Worm (Caenorhabditis elegans) whole organism, L3 larva: Measurements from ENCODE around the gene srb-6.

Experiments used
- R02D3.7 ChIP-seq: fragments of 150-350 bp; optimal IDR thresholded peaks from 2 replicates; lab custom pipeline; 2014; ENCODE audit warnings: missing biosample characterization, missing genetic modification characterization
- ZK546.5 ChIP-seq: sonication (generic microtip); optimal IDR thresholded peaks from 2 replicates; lab custom pipeline; 2017; ENCODE audit warnings: missing biosample characterization, missing genetic modification characterization
- aly-2 ChIP-seq: fragments of 150-350 bp; optimal IDR thresholded peaks from 2 replicates; lab custom pipeline; 2014; ENCODE audit warnings: missing biosample characterization, missing genetic modification characterization
- ama-1 ChIP-seq: fragments of 150-350 bp; optimal IDR thresholded peaks from 2 replicates; lab custom pipeline; 2018
- ceh-16 ChIP-seq: sonication (generic microtip); optimal IDR thresholded peaks from 2 replicates; lab custom pipeline; 2017; ENCODE audit warnings: missing biosample characterization, missing genetic modification characterization
- ceh-9 ChIP-seq: sonication (generic microtip); optimal IDR thresholded peaks from 2 replicates; lab custom pipeline; 2018; ENCODE audit warnings: missing biosample characterization, missing genetic modification characterization
- daf-12 ChIP-seq: fragments of 150-350 bp; optimal IDR thresholded peaks from 2 replicates; lab custom pipeline; 2014; ENCODE audit warnings: missing biosample characterization, missing genetic modification reagents, missing genetic modification characterization
- egl-27 ChIP-seq: sonication (generic microtip); optimal IDR thresholded peaks from 4 replicates; lab custom pipeline; 2017; ENCODE audit warnings: missing biosample characterization, missing genetic modification reagents, missing genetic modification characterization
- egl-5 ChIP-seq: fragments of 150-350 bp; optimal IDR thresholded peaks from 2 replicates; lab custom pipeline; 2017; ENCODE audit warnings: missing biosample characterization, missing genetic modification reagents, missing genetic modification characterization, inconsistent platforms
- elt-1 ChIP-seq: fragments of 150-350 bp; optimal IDR thresholded peaks from 2 replicates; lab custom pipeline; 2014; ENCODE audit warnings: missing biosample characterization, missing genetic modification characterization
- elt-2 ChIP-seq: sonication (generic microtip); optimal IDR thresholded peaks from 2 replicates; lab custom pipeline; 2016; ENCODE audit warnings: missing genetic modification reagents, mild to moderate bottlenecking, missing genetic modification characterization, missing compliant biosample characterization
- elt-3 ChIP-seq, 3 experiments: fragments of 150-350 bp in 1 of 3; sonication (generic microtip) in 2 of 3; optimal IDR thresholded peaks; 2 replicates in 2 of 3; 4 replicates in 1 of 3; lab custom pipeline; 2014 to 2017; ENCODE audit warnings: missing biosample characterization in 3 of 3, missing genetic modification characterization in 3 of 3
- eor-1 ChIP-seq, 2 experiments: fragments of 150-350 bp; optimal IDR thresholded peaks; 2 replicates each; lab custom pipeline; 2014 to 2018; ENCODE audit warnings: missing biosample characterization in 2 of 2, missing genetic modification characterization in 2 of 2
- fkh-10 ChIP-seq: sonication (generic microtip); optimal IDR thresholded peaks from 2 replicates; lab custom pipeline; 2017; ENCODE audit warnings: missing biosample characterization, missing genetic modification reagents, missing genetic modification characterization
- fkh-2 ChIP-seq: fragments of 150-350 bp; optimal IDR thresholded peaks from 2 replicates; lab custom pipeline; 2014; ENCODE audit warnings: missing biosample characterization, missing genetic modification reagents, missing genetic modification characterization
- hmg-11 ChIP-seq: sonication (generic microtip); optimal IDR thresholded peaks from 2 replicates; lab custom pipeline; 2016; ENCODE audit warnings: missing genetic modification characterization, missing compliant biosample characterization
- jun-1 ChIP-seq: fragments of 150-350 bp; optimal IDR thresholded peaks from 2 replicates; lab custom pipeline; 2014; ENCODE audit warnings: missing biosample characterization, missing genetic modification reagents, missing genetic modification characterization
- lin-15B ChIP-seq: fragments of 150-350 bp; optimal IDR thresholded peaks from 2 replicates; lab custom pipeline; 2014; ENCODE audit warnings: missing biosample characterization, missing genetic modification characterization
- lsy-12 ChIP-seq: sonication (generic microtip); optimal IDR thresholded peaks from 2 replicates; lab custom pipeline; 2016; ENCODE audit warnings: mild to moderate bottlenecking, missing genetic modification characterization, missing compliant biosample characterization
- nfya-1 ChIP-seq: sonication (generic microtip); optimal IDR thresholded peaks from 2 replicates; lab custom pipeline; 2017; ENCODE audit warnings: missing genetic modification characterization, mild to moderate bottlenecking, missing compliant biosample characterization, antibody characterized with exemption, moderate library complexity; ENCODE audit not compliant: insufficient read depth
- nhr-12 ChIP-seq: fragments of 150-350 bp; optimal IDR thresholded peaks from 2 replicates; lab custom pipeline; 2014; ENCODE audit warnings: missing biosample characterization, missing genetic modification characterization
- nhr-23 ChIP-seq: fragments of 150-350 bp; optimal IDR thresholded peaks from 2 replicates; lab custom pipeline; 2014; ENCODE audit warnings: missing biosample characterization, missing genetic modification reagents, missing genetic modification characterization
- nhr-25 ChIP-seq: sonication (generic microtip); optimal IDR thresholded peaks from 2 replicates; lab custom pipeline; 2017; ENCODE audit warnings: missing biosample characterization, missing genetic modification characterization
- nhr-28 ChIP-seq: fragments of 150-350 bp; optimal IDR thresholded peaks from 2 replicates; lab custom pipeline; 2014; ENCODE audit warnings: missing biosample characterization, missing genetic modification characterization
- nhr-43 ChIP-seq: sonication (generic microtip); optimal IDR thresholded peaks from 2 replicates; lab custom pipeline; 2016; ENCODE audit warnings: mild to moderate bottlenecking, missing genetic modification characterization, missing compliant biosample characterization; ENCODE audit not compliant: poor library complexity, severe bottlenecking
- nhr-67 ChIP-seq: fragments of 150-350 bp; optimal IDR thresholded peaks from 2 replicates; lab custom pipeline; 2014; ENCODE audit warnings: missing biosample characterization, missing genetic modification characterization
- nhr-77 ChIP-seq: fragments of 150-350 bp; optimal IDR thresholded peaks from 2 replicates; lab custom pipeline; 2014; ENCODE audit warnings: missing biosample characterization, missing genetic modification characterization
- pha-4 ChIP-seq: fragments of 150-350 bp; optimal IDR thresholded peaks from 2 replicates; lab custom pipeline; 2014; ENCODE audit warnings: missing biosample characterization, missing genetic modification reagents, missing genetic modification characterization
- pqm-1 ChIP-seq: fragments of 150-350 bp; optimal IDR thresholded peaks from 2 replicates; lab custom pipeline; 2017; ENCODE audit warnings: missing biosample characterization, missing genetic modification characterization, inconsistent platforms
- sea-2 ChIP-seq: fragments of 150-350 bp; sonication (generic microtip); optimal IDR thresholded peaks from 4 replicates; lab custom pipeline; 2014; ENCODE audit warnings: missing biosample characterization, missing genetic modification reagents, missing genetic modification characterization
- skn-1 ChIP-seq: fragments of 150-350 bp; optimal IDR thresholded peaks from 2 replicates; lab custom pipeline; 2014; ENCODE audit warnings: missing biosample characterization, missing genetic modification characterization
- snpc-4 ChIP-seq: fragments of 150-350 bp; optimal IDR thresholded peaks from 2 replicates; lab custom pipeline; 2014; ENCODE audit warnings: missing biosample characterization, missing genetic modification characterization
- tbx-2 ChIP-seq: sonication (generic microtip); optimal IDR thresholded peaks from 2 replicates; lab custom pipeline; 2016; ENCODE audit warnings: mild to moderate bottlenecking, missing genetic modification characterization, missing compliant biosample characterization
- unc-62 ChIP-seq: fragments of 150-350 bp; sonication (generic microtip); optimal IDR thresholded peaks from 4 replicates; lab custom pipeline; 2014; ENCODE audit warnings: missing biosample characterization, missing genetic modification reagents, missing genetic modification characterization
- zag-1 ChIP-seq: fragments of 150-350 bp; optimal IDR thresholded peaks from 2 replicates; lab custom pipeline; 2014; ENCODE audit warnings: missing biosample characterization, missing genetic modification characterization
- ztf-4 ChIP-seq: fragments of 150-350 bp; optimal IDR thresholded peaks from 2 replicates; lab custom pipeline; 2014; ENCODE audit warnings: missing biosample characterization, missing genetic modification characterization

Gene srb-6

DNA sequence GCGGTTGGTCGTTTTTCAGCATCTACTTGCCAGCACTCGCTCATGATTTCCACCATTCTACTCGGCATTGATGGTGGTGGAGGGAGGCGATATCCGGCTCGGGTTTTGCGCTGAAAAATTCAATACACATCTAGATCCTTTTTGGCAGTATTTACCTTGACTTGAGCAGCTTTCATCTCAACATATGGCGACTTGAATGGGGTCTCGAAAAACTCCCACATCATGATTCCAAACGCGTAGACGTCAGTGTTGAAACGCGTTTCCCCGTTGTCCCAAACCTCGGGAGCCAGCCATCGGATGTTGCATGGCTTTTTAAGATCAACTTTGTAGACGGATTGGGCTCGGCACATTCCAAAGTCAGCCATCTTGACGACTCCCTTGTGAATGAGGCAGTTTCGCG is 3.8 kb downstream of the srb-6 start:
- no peak for TF ChIP-seq egl-27 (tag; lab: Kevin White, UChicago)
- no peak for TF ChIP-seq zag-1 (tag; lab: Kevin White, UChicago)
- no peak for TF ChIP-seq nhr-77 (tag; lab: Kevin White, UChicago)
- no peak for TF ChIP-seq ama-1 (lab: Kevin White, UChicago)
- TF ChIP-seq elt-1: no peak
- TF ChIP-seq sea-2 (GFP tag; lab: Kevin White, UChicago): no peak
- TF ChIP-seq ZK546.5 (tag; lab: Kevin White, UChicago): no peak
- no peak for TF ChIP-seq nhr-12 (tag; lab: Kevin White, UChicago)
- TF ChIP-seq fkh-10: no peak
- TF ChIP-seq egl-5: no peak
- no peak for TF ChIP-seq lsy-12 (tag; lab: Kevin White, UChicago)
- TF ChIP-seq skn-1: no peak
- no peak for TF ChIP-seq lin-15B (tag; lab: Kevin White, UChicago)
- no peak for TF ChIP-seq daf-12 (tag; lab: Kevin White, UChicago)
- TF ChIP-seq tbx-2: no peak
- TF ChIP-seq nhr-67: no peak
- TF ChIP-seq unc-62 (GFP tag; lab: Kevin White, UChicago): no peak
- TF ChIP-seq jun-1: no peak
- TF ChIP-seq elt-2: no peak

DNA sequence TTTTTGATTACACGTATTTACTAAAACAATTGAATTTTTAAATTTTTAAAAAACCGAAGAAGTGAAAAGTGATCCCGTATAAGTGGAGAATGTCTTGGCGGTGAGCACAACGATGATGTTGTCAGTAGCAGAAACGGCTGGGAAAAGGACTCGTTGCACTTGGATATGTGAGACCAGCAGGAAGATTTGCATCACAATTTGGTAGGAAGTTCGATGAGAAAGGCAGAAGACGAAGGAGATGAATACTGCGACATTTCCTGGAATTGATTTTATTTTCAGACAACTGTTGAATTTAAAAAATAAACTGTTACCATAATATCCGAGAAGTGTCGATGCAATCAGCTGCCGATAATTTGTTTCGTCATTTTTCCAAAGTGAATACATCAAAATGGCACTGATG is 5.2 kb downstream of the srb-6 start, which contains the start of gene R05H5.4:
Gene R05H5.4 (minus strand): TSS at position 101 of the 400 bp plus-strand sequence.
- TF ChIP-seq unc-62 (GFP tag; lab: Kevin White, UChicago) (no peak), snpc-4 (tag; lab: Kevin White, UChicago) (no peak), lin-15B (tag; lab: Kevin White, UChicago) (no peak), R02D3.7 (tag; lab: Kevin White, UChicago) (no peak)

DNA sequence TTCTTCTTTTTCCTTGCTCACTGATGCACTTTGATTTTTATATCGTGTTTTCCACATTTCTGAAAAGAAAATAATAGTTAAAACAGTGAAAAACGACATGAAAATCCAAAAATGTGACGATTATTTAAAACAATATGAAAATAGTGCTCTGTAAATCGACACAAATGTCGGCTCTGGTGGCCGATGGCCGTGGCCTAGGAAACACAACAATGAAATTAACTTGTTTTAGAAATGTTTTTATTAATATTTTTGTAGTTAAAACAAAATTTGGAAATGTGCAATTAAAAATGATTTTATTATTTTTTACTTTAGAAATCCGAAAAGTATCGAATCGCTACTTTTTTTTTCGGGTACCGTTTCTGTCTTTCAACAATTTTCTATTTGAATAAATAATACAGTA is 6.1 kb downstream of the srb-6 start, which contains the start of gene arv-1:
Gene arv-1 (minus strand): TSS at position 65 of the 400 bp plus-strand sequence.
- no peak for TF ChIP-seq lsy-12 (tag; lab: Kevin White, UChicago)
- peak; percentile 62 for TF ChIP-seq snpc-4 (tag; lab: Kevin White, UChicago)
- TF ChIP-seq egl-5: no peak
- peak; percentile 67 for TF ChIP-seq lin-15B (tag; lab: Kevin White, UChicago)
- no peak for TF ChIP-seq ceh-16
- TF ChIP-seq zag-1 (tag; lab: Kevin White, UChicago): no peak
- no peak for TF ChIP-seq fkh-2 (tag; lab: Kevin White, UChicago)
- peak; percentile 56 for TF ChIP-seq nfya-1
- TF ChIP-seq pqm-1: peak; percentile 55
- no peak for TF ChIP-seq ceh-9
- TF ChIP-seq eor-1 (tag; optimal IDR thresholded peaks at IDR 0.05; lab: Kevin White, UChicago): no peak
- peak; percentile 65 for TF ChIP-seq pha-4 (tag; lab: Kevin White, UChicago)
- no peak for TF ChIP-seq nhr-67
- TF ChIP-seq elt-2: peak; percentile 15
- TF ChIP-seq unc-62 (GFP tag; lab: Kevin White, UChicago): no peak
- TF ChIP-seq elt-3 (tag; optimal IDR thresholded peaks at IDR 0.05; lab: Kevin White, UChicago): no peak
- peak; percentile 91 for TF ChIP-seq R02D3.7 (tag; lab: Kevin White, UChicago)
- no peak for TF ChIP-seq egl-27 (tag; lab: Kevin White, UChicago)
- TF ChIP-seq nhr-28 (tag; lab: Kevin White, UChicago): no peak
- TF ChIP-seq aly-2 (tag; lab: Kevin White, UChicago): no peak
- no peak for TF ChIP-seq ztf-4 (tag; lab: Kevin White, UChicago)
- peak; percentile 83 for TF ChIP-seq nhr-23
- peak; percentile 69 for TF ChIP-seq nhr-43
- TF ChIP-seq nhr-12 (tag; lab: Kevin White, UChicago): no peak
- peak; percentile 6 for TF ChIP-seq nhr-25 (tag; lab: Kevin White, UChicago)
- peak; percentile 32 for TF ChIP-seq ama-1 (lab: Kevin White, UChicago)

DNA sequence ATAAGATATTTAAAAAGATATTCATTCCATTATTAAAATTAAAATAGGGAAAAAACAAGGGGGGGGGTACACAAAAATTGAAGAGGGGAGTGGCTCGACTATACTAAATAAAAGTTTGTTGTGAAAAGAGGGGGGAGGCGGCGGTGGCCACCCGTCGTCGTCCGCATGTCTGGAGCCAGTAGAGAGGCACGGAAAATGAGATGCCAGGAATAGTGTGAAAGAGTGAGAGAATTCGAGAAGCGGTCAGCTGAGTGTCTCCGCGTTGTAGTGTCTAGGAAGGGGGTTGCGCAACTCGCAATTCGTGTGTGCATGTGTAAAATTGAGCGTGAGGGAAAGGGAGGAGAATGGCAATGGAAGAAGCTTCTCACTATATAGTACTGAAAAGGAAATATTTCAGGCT is 7.6 kb downstream of the srb-6 start:
- TF ChIP-seq snpc-4 (tag; lab: Kevin White, UChicago) (peak; percentile 32), lin-15B (tag; lab: Kevin White, UChicago) (peak; percentile 25), nfya-1 (peak; percentile 68), elt-2 (no peak), nhr-23 (no peak), hmg-11 (tag; lab: Kevin White, UChicago) (peak; percentile 18)
- TF ChIP-seq, all 47 proteins: peak for 4
